Worm (Caenorhabditis elegans) whole organism, young adult: Measurements from ENCODE around the gene VC5.2.

ENCODE experiments used
- B0336.3 ChIP-seq: fragments of 200-800 bp; sonication (Bioruptor generic); IDR thresholded peaks from 2 replicates; pipeline ENCODE4 v1.3.6; 2022; ENCODE audit warnings: missing genetic modification characterization, missing compliant biosample characterization
- C06A6.2 ChIP-seq: fragments of 200-800 bp; sonication (Bioruptor generic); conservative IDR thresholded peaks from 2 replicates; pipeline ENCODE4 v1.3.6; 2022; ENCODE audit warnings: missing genetic modification characterization, missing compliant biosample characterization
- C17E4.6 ChIP-seq: fragments of 200-800 bp; sonication (Bioruptor generic); IDR thresholded peaks from 2 replicates; pipeline ENCODE4 v1.3.6; 2022; ENCODE audit warnings: missing genetic modification reagents, missing genetic modification characterization, missing compliant biosample characterization
- D2030.7 ChIP-seq: fragments of 200-800 bp; sonication (Bioruptor generic); IDR thresholded peaks from 2 replicates; pipeline ENCODE4 v1.3.6; 2022; ENCODE audit warnings: missing genetic modification reagents, missing genetic modification characterization, missing compliant biosample characterization
- F49E8.2 ChIP-seq: sonication (generic microtip); optimal IDR thresholded peaks from 3 replicates; lab custom pipeline; 2017; ENCODE audit warnings: missing genetic modification characterization, mild to moderate bottlenecking, missing compliant biosample characterization, antibody characterized with exemption, moderate library complexity; ENCODE audit not compliant: insufficient read depth
- F57C9.4 ChIP-seq: sonication (generic microtip); optimal IDR thresholded peaks from 2 replicates; lab custom pipeline; 2017; ENCODE audit warnings: mild to moderate bottlenecking, missing genetic modification characterization, missing compliant biosample characterization
- K11D2.4 ChIP-seq: fragments of 200-800 bp; sonication (Bioruptor generic); IDR thresholded peaks from 2 replicates; pipeline ENCODE4 v1.3.6; 2022; ENCODE audit warnings: missing genetic modification reagents, missing genetic modification characterization, missing compliant biosample characterization
- ama-1 ChIP-seq, 3 experiments: fragments of 150-350 bp in 1 of 3; sonication (generic microtip) in 2 of 3; optimal IDR thresholded peaks; 2 replicates each; lab custom pipeline; 2014 to 2018; ENCODE audit warnings: missing biosample characterization in 2 of 3, missing genetic modification characterization in 2 of 3, missing genetic modification reagents in 2 of 3
- atf-7 ChIP-seq: sonication (generic microtip); optimal IDR thresholded peaks from 2 replicates; lab custom pipeline; 2017; ENCODE audit warnings: mild to moderate bottlenecking, missing genetic modification characterization, missing compliant biosample characterization
- attf-3 ChIP-seq: fragments of 200-800 bp; sonication (Bioruptor generic); conservative IDR thresholded peaks from 2 replicates; pipeline ENCODE4 v1.3.6; 2022; ENCODE audit warnings: missing genetic modification reagents, missing genetic modification characterization, missing compliant biosample characterization
- bed-1 ChIP-seq: fragments of 200-800 bp; sonication (Bioruptor generic); IDR thresholded peaks from 2 replicates; pipeline ENCODE4 v1.3.6; 2022; ENCODE audit warnings: missing genetic modification reagents, missing genetic modification characterization, missing compliant biosample characterization
- ceh-58 ChIP-seq: fragments of 200-800 bp; sonication (Bioruptor generic); IDR thresholded peaks from 2 replicates; pipeline ENCODE4 v1.3.6; 2022; ENCODE audit warnings: missing genetic modification characterization, missing compliant biosample characterization
- ceh-91 ChIP-seq: fragments of 200-800 bp; sonication (Bioruptor generic); IDR thresholded peaks from 2 replicates; pipeline ENCODE4 v1.3.6; 2022; ENCODE audit warnings: missing genetic modification reagents, missing genetic modification characterization, missing compliant biosample characterization
- egl-18 ChIP-seq: fragments of 200-800 bp; sonication (Bioruptor generic); IDR thresholded peaks from 2 replicates; pipeline ENCODE4 v1.3.6; 2022; ENCODE audit warnings: missing genetic modification reagents, missing genetic modification characterization, missing compliant biosample characterization
- ekl-4 ChIP-seq: fragments of 200-800 bp; sonication (Bioruptor generic); IDR thresholded peaks from 2 replicates; pipeline ENCODE4 v1.3.6; 2022; ENCODE audit warnings: missing genetic modification reagents, missing genetic modification characterization, missing compliant biosample characterization
- ets-4 ChIP-seq: fragments of 200-800 bp; sonication (Bioruptor generic); optimal IDR thresholded peaks from 2 replicates; lab custom pipeline; 2018; ENCODE audit warnings: mild to moderate bottlenecking, missing genetic modification characterization, missing compliant biosample characterization
- him-1 ChIP-seq: sonication (generic microtip); optimal IDR thresholded peaks from 2 replicates; lab custom pipeline; 2016; ENCODE audit warnings: missing genotype, missing genetic modification reagents, missing genetic modification characterization, missing compliant biosample characterization
- hmg-1.2 ChIP-seq: fragments of 200-800 bp; sonication (Bioruptor generic); IDR thresholded peaks from 2 replicates; pipeline ENCODE4 v1.3.6; 2022; ENCODE audit warnings: missing genetic modification reagents, missing genetic modification characterization, missing compliant biosample characterization
- hmg-20 ChIP-seq: fragments of 200-800 bp; sonication (Bioruptor generic); IDR thresholded peaks from 2 replicates; pipeline ENCODE4 v1.3.6; 2022; ENCODE audit warnings: missing genetic modification reagents, missing genetic modification characterization, missing compliant biosample characterization
- let-526 ChIP-seq: fragments of 200-800 bp; sonication (Bioruptor generic); IDR thresholded peaks from 2 replicates; pipeline ENCODE4 v1.3.6; 2022; ENCODE audit warnings: missing genetic modification reagents, missing genetic modification characterization, missing compliant biosample characterization
- lin-40 ChIP-seq: sonication (generic microtip); optimal IDR thresholded peaks from 2 replicates; lab custom pipeline; 2016; ENCODE audit warnings: missing genetic modification characterization, mild to moderate bottlenecking, missing compliant biosample characterization, missing genotype, missing genetic modification reagents
- madf-6 ChIP-seq: fragments of 200-800 bp; sonication (Bioruptor generic); IDR thresholded peaks from 2 replicates; pipeline ENCODE4 v1.3.6; 2022; ENCODE audit warnings: missing genetic modification reagents, missing genetic modification characterization, missing compliant biosample characterization
- madf-8 ChIP-seq: fragments of 200-800 bp; sonication (Bioruptor generic); conservative IDR thresholded peaks from 2 replicates; pipeline ENCODE4 v1.3.6; 2022; ENCODE audit warnings: missing genetic modification reagents, missing genetic modification characterization, missing compliant biosample characterization
- nhr-90 ChIP-seq: sonication (generic microtip); optimal IDR thresholded peaks from 2 replicates; lab custom pipeline; 2016; ENCODE audit warnings: missing genotype, mild to moderate bottlenecking, missing genetic modification characterization, missing compliant biosample characterization
- pbrm-1 ChIP-seq: fragments of 200-800 bp; sonication (Bioruptor generic); IDR thresholded peaks from 2 replicates; pipeline ENCODE4 v1.3.6; 2022; ENCODE audit warnings: missing genetic modification reagents, missing genetic modification characterization, missing compliant biosample characterization
- rec-8 ChIP-seq, 2 experiments: sonication (generic microtip); optimal IDR thresholded peaks; 2 replicates each; lab custom pipeline; 2016; ENCODE audit warnings: mild to moderate bottlenecking in 2 of 2, missing genetic modification characterization in 2 of 2, missing genetic modification reagents in 2 of 2, missing genotype in 2 of 2, missing biosample characterization in 1 of 2, missing compliant biosample characterization in 1 of 2, moderate library complexity in 1 of 2
- rpc-1 ChIP-seq, 2 experiments: fragments of 150-350 bp in 1 of 2; sonication (generic microtip) in 1 of 2; optimal IDR thresholded peaks; 2 replicates each; lab custom pipeline; 2014 to 2018; ENCODE audit warnings: missing biosample characterization in 1 of 2, missing genetic modification characterization in 1 of 2, missing genetic modification reagents in 1 of 2, missing genotype in 1 of 2
- snpc-1.1 ChIP-seq: sonication (generic microtip); optimal IDR thresholded peaks from 2 replicates; lab custom pipeline; 2017; ENCODE audit warnings: missing genetic modification characterization, mild to moderate bottlenecking, missing compliant biosample characterization, antibody characterized with exemption, moderate library complexity, missing genotype, missing genetic modification reagents; ENCODE audit not compliant: insufficient read depth
- snpc-4 ChIP-seq, 5 experiments: fragments of 150-350 bp in 1 of 5; sonication (generic microtip) in 4 of 5; optimal IDR thresholded peaks; 2 replicates each; lab custom pipeline; 2014 to 2018; ENCODE audit warnings: missing genetic modification characterization in 5 of 5, missing biosample characterization in 3 of 5, antibody characterized with exemption in 2 of 5, mild to moderate bottlenecking in 2 of 5, missing compliant biosample characterization in 2 of 5, missing genotype in 2 of 5, moderate library complexity in 2 of 5, missing genetic modification reagents in 1 of 5
- xnd-1 ChIP-seq: sonication (generic microtip); optimal IDR thresholded peaks from 2 replicates; lab custom pipeline; 2016; ENCODE audit warnings: missing genotype, missing genetic modification reagents, missing genetic modification characterization, missing compliant biosample characterization
- ztf-18 ChIP-seq: sonication (generic microtip); optimal IDR thresholded peaks from 2 replicates; lab custom pipeline; 2016; ENCODE audit warnings: missing genotype, mild to moderate bottlenecking, missing genetic modification characterization, missing compliant biosample characterization
- ztf-3 ChIP-seq: fragments of 200-800 bp; sonication (Bioruptor generic); optimal IDR thresholded peaks from 2 replicates; lab custom pipeline; 2018; ENCODE audit warnings: mild to moderate bottlenecking, missing genetic modification characterization, missing compliant biosample characterization
- ztf-6 ChIP-seq: fragments of 200-800 bp; sonication (Bioruptor generic); IDR thresholded peaks from 2 replicates; pipeline ENCODE4 v1.3.6; 2022; ENCODE audit warnings: missing genetic modification reagents, missing genetic modification characterization, missing compliant biosample characterization

Gene VC5.2

ce11 chrV:7118796-7119195, 33.0 kb downstream of the VC5.2 start, which contains the start of gene srx-33:
Gene srx-33 (minus strand): TSS chrV:7118896.
- no peak for TF ChIP-seq madf-6
- TF ChIP-seq ceh-91 (GFP tag; lab: Robert Waterston, UW) = no peak
- TF ChIP-seq nhr-90 = no peak
- TF ChIP-seq ekl-4 (GFP tag; lab: Robert Waterston, UW) = no peak

DNA sequence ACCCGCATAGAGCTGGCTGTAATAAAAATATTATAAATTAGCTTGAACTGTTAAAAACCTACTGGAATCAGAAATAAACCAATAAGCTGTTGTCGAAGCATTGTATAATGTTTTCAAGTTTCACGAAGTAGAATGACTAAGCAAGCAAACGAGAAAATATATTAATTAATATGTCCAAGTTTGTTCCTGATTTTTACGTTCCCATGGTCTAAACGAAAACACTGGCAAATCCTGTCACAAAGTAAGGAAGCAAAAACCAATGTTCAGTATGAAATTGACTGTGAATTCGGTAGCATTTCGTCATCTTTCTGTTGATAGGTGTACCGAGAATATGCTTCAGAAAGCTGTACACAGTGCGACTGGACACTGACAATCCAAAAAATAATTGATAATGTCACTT, 34.4 kb downstream of the VC5.2 start, which contains the start of gene srx-34:
TSS of gene srx-34 (minus strand) at position 101 of the 400 bp plus-strand sequence.
- TF ChIP-seq D2030.7 (GFP tag; lab: Robert Waterston, UW) (no peak), snpc-4 (GFP tag; optimal IDR thresholded peaks at IDR 0.05; lab: Kevin White, UChicago) (no peak), snpc-4 (tag; optimal IDR thresholded peaks at IDR 0.05; lab: Kevin White, UChicago) (no peak), ztf-18 (tag; lab: Kevin White, UChicago) (no peak), him-1 (no peak), atf-7 (tag; lab: Kevin White, UChicago) (no peak), hmg-20 (GFP tag; lab: Robert Waterston, UW) (no peak), lin-40 (no peak), ztf-6 (GFP tag; lab: Robert Waterston, UW) (no peak), B0336.3 (GFP tag; lab: Robert Waterston, UW) (no peak), pbrm-1 (GFP tag; lab: Robert Waterston, UW) (no peak), hmg-1.2 (GFP tag; lab: Robert Waterston, UW) (no peak), bed-1 (no peak), attf-3 (GFP tag; lab: Robert Waterston, UW) (no peak), ama-1 (optimal IDR thresholded peaks at IDR 0.05; lab: Kevin White, UChicago) (no peak), ama-1 (GFP tag; optimal IDR thresholded peaks at IDR 0.05; lab: Kevin White, UChicago) (no peak), ekl-4 (GFP tag; lab: Robert Waterston, UW) (no peak)

DNA sequence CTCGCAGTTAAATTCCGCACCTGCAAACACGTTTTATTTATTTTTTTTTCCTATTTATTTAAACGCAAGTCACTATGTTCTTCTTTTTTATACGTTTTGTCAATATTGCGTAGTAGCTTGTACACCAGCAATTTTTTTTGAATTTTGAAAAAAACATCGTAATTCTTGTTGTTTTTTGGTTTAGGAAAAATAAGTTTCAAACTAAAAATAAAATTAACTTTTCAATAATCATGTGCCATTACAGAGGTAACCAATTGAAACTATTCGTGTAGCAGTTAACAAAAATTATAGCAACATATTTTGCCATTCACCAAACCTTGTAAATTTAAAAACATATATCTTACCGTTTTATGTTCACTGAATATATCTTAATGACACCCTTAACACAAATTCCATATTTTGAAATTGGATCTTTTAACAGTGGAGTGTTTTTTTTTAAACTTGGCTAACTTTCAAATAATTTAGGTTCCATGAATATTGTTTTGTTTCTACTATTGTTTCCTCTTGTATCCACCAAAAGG, 37.5 kb downstream of the VC5.2 start, which contains the start of gene lmd-5:
TSS of gene lmd-5 (plus strand) at position 471 of the 521 bp plus-strand sequence.
- TF ChIP-seq F49E8.2 (tag; lab: Kevin White, UChicago) (no peak), snpc-4 (GFP tag; optimal IDR thresholded peaks at IDR 0.05; lab: Kevin White, UChicago) (no peak), snpc-4 (tag; optimal IDR thresholded peaks at IDR 0.05; lab: Kevin White, UChicago) (no peak), snpc-1.1 (tag; lab: Kevin White, UChicago) (no peak), attf-3 (GFP tag; lab: Robert Waterston, UW) (no peak), K11D2.4 (GFP tag; lab: Robert Waterston, UW) (no peak), D2030.7 (GFP tag; lab: Robert Waterston, UW) (no peak), ztf-3 (GFP tag; lab: Kevin White, UChicago) (no peak), rpc-1 (optimal IDR thresholded peaks at IDR 0.05; lab: Kevin White, UChicago) (no peak), rpc-1 (tag; optimal IDR thresholded peaks at IDR 0.05; lab: Kevin White, UChicago) (no peak), egl-18 (no peak), xnd-1 (no peak), C06A6.2 (no peak), ceh-58 (no peak), C17E4.6 (GFP tag; lab: Robert Waterston, UW) (no peak), let-526 (GFP tag; lab: Robert Waterston, UW) (no peak), ets-4 (GFP tag; lab: Kevin White, UChicago) (no peak), ztf-18 (tag; lab: Kevin White, UChicago) (no peak), F57C9.4 (tag; lab: Kevin White, UChicago) (no peak), rec-8 (tag; optimal IDR thresholded peaks at IDR 0.05; lab: Kevin White, UChicago) (no peak), madf-8 (GFP tag; lab: Robert Waterston, UW) (no peak)
